Fruit fly (Drosophila melanogaster) whole organism, wandering third instar larva: ENCODE measurements around the gene RagA-B.

Experiments used
- Hr83 ChIP-seq: fragments of 200-300 bp; sonication (Bioruptor generic); optimal IDR thresholded peaks from 2 replicates; lab custom pipeline; 2016; ENCODE audit warnings: missing biosample characterization, mild to moderate bottlenecking, missing genetic modification characterization, moderate library complexity; ENCODE audit not compliant: poor library complexity, severe bottlenecking
- Myc ChIP-seq: fragments of >200 bp; optimal IDR thresholded peaks from 2 replicates; lab custom pipeline; 2017
- Rel ChIP-seq, 2 experiments: fragments of 200-800 bp; sonication (Bioruptor generic) in 1 of 2; optimal IDR thresholded peaks; 2 replicates in 1 of 2; 3 replicates in 1 of 2; lab custom pipeline; 2016 to 2019; ENCODE audit warnings: mild to moderate bottlenecking in 2 of 2, missing biosample characterization in 2 of 2, missing genetic modification characterization in 2 of 2, moderate library complexity in 1 of 2
- dl ChIP-seq, 2 experiments: fragments of 175-275, 200-275 bp in 1 of 2; fragments of 200-275 bp in 1 of 2; sonication (Bioruptor generic); optimal IDR thresholded peaks; lab custom pipeline; 2018; ENCODE audit warnings: mild to moderate bottlenecking in 2 of 2, missing biosample characterization in 2 of 2, missing genetic modification characterization in 2 of 2, moderate library complexity in 2 of 2; ENCODE audit not compliant: partially characterized antibody in 2 of 2, insufficient read depth in 1 of 2
- rgr ChIP-seq: fragments of 200-800 bp; sonication (Bioruptor generic); optimal IDR thresholded peaks from 3 replicates; lab custom pipeline; 2016; ENCODE audit warnings: missing biosample characterization, mild to moderate bottlenecking, missing genetic modification characterization

dm6 chr3R:9001720-9002240, 17.7 kb upstream of the RagA-B start:
- TF ChIP-seq Myc (lab: Kevin White, UChicago) (no peak), Hr83 (no peak), dl (GFP tag; optimal IDR thresholded peaks at IDR 0.05; lab: Kevin White, UChicago; ENCODE audit: insufficient read depth in 1 of 2, partially characterized antibody in 2 of 2) (no peak), rgr (GFP tag; lab: Kevin White, UChicago) (no peak), Rel (GFP tag; optimal IDR thresholded peaks at IDR 0.05; lab: Kevin White, UChicago) (no peak), Rel (tag; optimal IDR thresholded peaks at IDR 0.05; lab: Kevin White, UChicago) (no peak)
